Fruit fly (Drosophila melanogaster) whole organism, embryonic: ENCODE data around the gene Cyt-b5-r.
A peak's percentile ranks its signal among the peaks of the same experiment; 100 is the strongest.

Experiments used
- CoRest ChIP-seq: fragments of 200-800 bp; sonication (Bioruptor generic); optimal IDR thresholded peaks from 3 replicates; lab custom pipeline; 2018; ENCODE audit warnings: missing biosample characterization, mild to moderate bottlenecking, missing genetic modification characterization, moderate library complexity
- psq ChIP-seq: fragments of 200-800 bp; sonication (Bioruptor generic); optimal IDR thresholded peaks from 2 replicates; lab custom pipeline; 2017; ENCODE audit warnings: missing biosample characterization, missing genetic modification characterization
- sisA ChIP-seq: fragments of 200-800 bp; sonication (Bioruptor generic); IDR thresholded peaks from 2 replicates; pipeline ENCODE4 v1.3.6; 2022; ENCODE audit warnings: missing biosample characterization, missing genetic modification characterization
- slbo ChIP-seq: fragments of 200-800 bp; sonication (Bioruptor generic); IDR thresholded peaks from 2 replicates; pipeline ENCODE4 v1.3.6; 2022; ENCODE audit warnings: missing biosample characterization, missing genetic modification characterization

- TF ChIP-seq psq: no peak
- peak; percentile 52 for TF ChIP-seq CoRest
- TF ChIP-seq sisA (GFP tag; lab: Robert Waterston, UW): peak; percentile 31; the same call in 1 of the 2 replicates
- TF ChIP-seq slbo: peak; percentile 75
These were observed 36.5 kb upstream of the Cyt-b5-r start, which contains the start of gene AspRS-m for dm6 chr2L:16826872-16827506.
